Fruit fly (Drosophila melanogaster): Measurements from ENCODE around the gene mtSSB.

mtSSB gene

DNA sequence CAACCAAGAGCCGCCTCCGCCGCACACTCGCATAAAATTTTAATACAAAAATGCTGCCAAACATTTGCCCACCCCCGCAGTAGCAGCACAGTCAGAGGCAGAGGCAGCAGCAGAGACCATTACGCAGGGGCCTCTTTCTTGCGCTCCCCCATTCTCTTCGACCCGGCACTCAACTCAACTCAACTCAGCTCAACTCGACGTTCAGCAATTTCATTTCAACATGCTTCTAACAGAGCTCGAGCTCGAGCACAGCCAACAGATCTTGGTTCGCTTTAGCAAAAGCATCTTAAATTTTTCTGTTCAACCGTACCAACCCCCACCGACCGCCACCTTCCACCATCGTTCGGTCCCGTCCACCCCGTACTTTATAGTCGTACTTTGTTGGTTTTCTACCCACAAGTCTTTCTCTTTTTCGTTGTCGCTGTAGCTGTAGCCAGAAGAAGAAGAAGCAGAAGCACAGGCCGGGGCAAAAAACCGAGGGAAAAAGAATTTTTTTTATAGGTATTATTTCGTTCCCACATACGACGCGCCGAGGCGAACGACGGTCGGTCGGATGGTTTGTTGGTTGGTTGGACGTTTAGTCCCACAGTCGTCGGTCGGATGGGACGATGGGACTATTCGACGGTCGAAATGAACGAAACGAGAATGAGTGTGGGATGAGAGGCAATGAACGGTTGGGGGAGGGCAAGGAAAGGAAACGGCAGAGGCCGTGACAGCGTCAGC lies 30.3 kb upstream of the mtSSB start (continued):
- TF ChIP-seq dati (GFP tag; IDR thresholded peaks at IDR 0.05) (no peak), CG10565 (GFP tag; optimal IDR thresholded peaks at IDR 0.05) (no peak), dan (GFP tag; IDR thresholded peaks at IDR 0.05) (no peak), luna (GFP tag; optimal IDR thresholded peaks at IDR 0.05) (no peak), pho (GFP tag; optimal IDR thresholded peaks at IDR 0.05) (no peak), Dfd (GFP tag; optimal IDR thresholded peaks at IDR 0.05) (no peak), ind (GFP tag; optimal IDR thresholded peaks at IDR 0.05) (no peak), CG4854 (GFP tag; optimal IDR thresholded peaks at IDR 0.05) (no peak), Doc2 (GFP tag; IDR thresholded peaks at IDR 0.05) (no peak), gfzf (GFP tag; optimal IDR thresholded peaks at IDR 0.05) (peak; percentile 4), Neu2 (GFP tag; optimal IDR thresholded peaks at IDR 0.05; ENCODE audit: borderline replicate concordance) (no peak), CG1647 (GFP tag; optimal IDR thresholded peaks at IDR 0.05) (no peak), CG2678 (tag; optimal IDR thresholded peaks at IDR 0.05) (no peak), CG1233 (GFP tag; optimal IDR thresholded peaks at IDR 0.05) (no peak), TFAM (GFP tag; optimal IDR thresholded peaks at IDR 0.05) (no peak), HLHmδ (GFP tag; optimal IDR thresholded peaks at IDR 0.05) (peak; percentile 4), danr (GFP tag; IDR thresholded peaks at IDR 0.05) (no peak), Myb (GFP tag; optimal IDR thresholded peaks at IDR 0.05) (no peak), ftz-f1 (GFP tag; optimal IDR thresholded peaks at IDR 0.05) (peak; percentile 91), Opbp (GFP tag; IDR thresholded peaks at IDR 0.05; ENCODE audit: partially characterized antibody) (no peak), Trl (optimal IDR thresholded peaks at IDR 0.05) (peak; percentile 48 to 77), Trl (GFP tag; optimal IDR thresholded peaks at IDR 0.05) (no peak), CG8290 (GFP tag; optimal IDR thresholded peaks at IDR 0.05) (peak; percentile 89), CG8290 (tag; optimal IDR thresholded peaks at IDR 0.05) (peak in 1 of 2 experiments; percentile 90), bigmax (GFP tag; optimal IDR thresholded peaks at IDR 0.05) (peak; percentile 79), CG34376 (GFP tag; optimal IDR thresholded peaks at IDR 0.05) (peak; percentile 87), abd-A (tag; optimal IDR thresholded peaks at IDR 0.05) (peak; percentile 99), CG12769 (tag; optimal IDR thresholded peaks at IDR 0.05) (peak; percentile 99), zen (tag; optimal IDR thresholded peaks at IDR 0.05) (no peak), CG17612 (GFP tag; IDR thresholded peaks at IDR 0.05) (no peak), Bteb2 (GFP tag; optimal IDR thresholded peaks at IDR 0.05) (no peak), CG4617 (GFP tag; optimal IDR thresholded peaks at IDR 0.05; ENCODE audit: borderline replicate concordance) (no peak), Ets97D (GFP tag; optimal IDR thresholded peaks at IDR 0.05) (peak; percentile 1), sens (GFP tag) (peak; percentile 71), CG17359 (tag; optimal IDR thresholded peaks at IDR 0.05) (no peak), pb (GFP tag; optimal IDR thresholded peaks at IDR 0.05) (peak; percentile 24), H15 (GFP tag; IDR thresholded peaks at IDR 0.05) (no peak), Hey (tag; optimal IDR thresholded peaks at IDR 0.05) (peak; percentile 35), fd96Cb (tag; optimal IDR thresholded peaks at IDR 0.05) (no peak), CG6683 (GFP tag; optimal IDR thresholded peaks at IDR 0.05) (no peak), CG18619 (GFP tag; optimal IDR thresholded peaks at IDR 0.05) (no peak), kah (GFP tag; optimal IDR thresholded peaks at IDR 0.05) (no peak), CG10543 (GFP tag; optimal IDR thresholded peaks at IDR 0.05) (peak; percentile 98), org-1 (GFP tag; optimal IDR thresholded peaks at IDR 0.05) (no peak), ash1 (GFP tag; optimal IDR thresholded peaks at IDR 0.05) (peak; percentile 54), CG4707 (GFP tag; optimal IDR thresholded peaks at IDR 0.05) (peak; percentile 100), CG4328 (GFP tag; optimal IDR thresholded peaks at IDR 0.05) (no peak), grau (tag; optimal IDR thresholded peaks at IDR 0.05) (no peak), CG10274 (GFP tag; optimal IDR thresholded peaks at IDR 0.05) (no peak), psq (GFP tag; optimal IDR thresholded peaks at IDR 0.05) (peak; percentile 55), Camta (GFP tag; optimal IDR thresholded peaks at IDR 0.05) (no peak)

Measured in whole organism, embryonic.